Worm (Caenorhabditis elegans) whole organism, young adult: ENCODE data around the gene srw-86.

ENCODE experiments used
- D2030.7 ChIP-seq: fragments of 200-800 bp; sonication (Bioruptor generic); IDR thresholded peaks from 2 replicates; pipeline ENCODE4 v1.3.6; 2022; ENCODE audit warnings: missing genetic modification reagents, missing genetic modification characterization, missing compliant biosample characterization
- F22D6.2 ChIP-seq: sonication (generic microtip); optimal IDR thresholded peaks from 2 replicates; lab custom pipeline; 2016; ENCODE audit warnings: mild to moderate bottlenecking, missing genetic modification characterization, missing compliant biosample characterization
- F33H1.4 ChIP-seq: fragments of 200-800 bp; sonication (Bioruptor generic); IDR thresholded peaks from 2 replicates; pipeline ENCODE4 v1.3.6; 2022; ENCODE audit warnings: missing genetic modification reagents, missing genetic modification characterization, missing compliant biosample characterization
- F39B2.1 ChIP-seq: fragments of 200-800 bp; sonication (Bioruptor generic); IDR thresholded peaks from 2 replicates; pipeline ENCODE4 v1.3.6; 2022; ENCODE audit warnings: missing genetic modification reagents, missing genetic modification characterization, missing compliant biosample characterization
- F57C9.4 ChIP-seq: sonication (generic microtip); optimal IDR thresholded peaks from 2 replicates; lab custom pipeline; 2017; ENCODE audit warnings: mild to moderate bottlenecking, missing genetic modification characterization, missing compliant biosample characterization
- K12H6.12 ChIP-seq: fragments of 200-800 bp; sonication (Bioruptor generic); optimal IDR thresholded peaks from 2 replicates; lab custom pipeline; 2018; ENCODE audit warnings: mild to moderate bottlenecking, missing genetic modification characterization, missing compliant biosample characterization
- Y95B8A.8 ChIP-seq: fragments of 200-800 bp; sonication (Bioruptor generic); IDR thresholded peaks from 2 replicates; pipeline ENCODE4 v1.3.6; 2022; ENCODE audit warnings: missing genetic modification reagents, missing genetic modification characterization, missing compliant biosample characterization
- akir-1 ChIP-seq: fragments of 200-800 bp; sonication (Bioruptor generic); optimal IDR thresholded peaks from 2 replicates; lab custom pipeline; 2018; ENCODE audit warnings: mild to moderate bottlenecking, missing genetic modification characterization, moderate library complexity, missing compliant biosample characterization
- aptf-2 ChIP-seq: fragments of 200-800 bp; sonication (Bioruptor generic); conservative IDR thresholded peaks from 2 replicates; pipeline ENCODE4 v1.3.6; 2022; ENCODE audit warnings: missing genetic modification reagents, missing genetic modification characterization, missing compliant biosample characterization
- aptf-3 ChIP-seq: fragments of 200-800 bp; sonication (Bioruptor generic); IDR thresholded peaks from 2 replicates; pipeline ENCODE4 v1.3.6; 2022; ENCODE audit warnings: missing genetic modification characterization, missing compliant biosample characterization
- attf-3 ChIP-seq: fragments of 200-800 bp; sonication (Bioruptor generic); conservative IDR thresholded peaks from 2 replicates; pipeline ENCODE4 v1.3.6; 2022; ENCODE audit warnings: missing genetic modification reagents, missing genetic modification characterization, missing compliant biosample characterization
- attf-6 ChIP-seq: fragments of 200-800 bp; sonication (Bioruptor generic); IDR thresholded peaks from 2 replicates; pipeline ENCODE4 v1.3.6; 2022; ENCODE audit warnings: missing genetic modification reagents, missing genetic modification characterization, missing compliant biosample characterization
- cebp-1 ChIP-seq, 2 experiments: fragments of 200-800 bp in 1 of 2; sonication (Bioruptor generic) in 1 of 2; sonication (generic microtip) in 1 of 2; IDR thresholded peaks in 1 of 2; optimal IDR thresholded peaks in 1 of 2; 2 replicates each; pipeline versions ENCODE4 v1.3.6 to Lab custom; 2017 to 2022; ENCODE audit warnings: missing compliant biosample characterization in 2 of 2, missing genetic modification characterization in 2 of 2, mild to moderate bottlenecking in 1 of 2, missing genetic modification reagents in 1 of 2, moderate library complexity in 1 of 2
- cebp-2 ChIP-seq: fragments of 200-800 bp; sonication (Bioruptor generic); IDR thresholded peaks from 2 replicates; pipeline ENCODE4 v1.3.6; 2022; ENCODE audit warnings: missing genetic modification characterization, missing compliant biosample characterization
- ceh-79 ChIP-seq: sonication (generic microtip); optimal IDR thresholded peaks from 2 replicates; lab custom pipeline; 2017; ENCODE audit warnings: mild to moderate bottlenecking, missing genetic modification characterization, missing compliant biosample characterization
- chd-7 ChIP-seq: sonication (generic microtip); optimal IDR thresholded peaks from 2 replicates; lab custom pipeline; 2016; ENCODE audit warnings: mild to moderate bottlenecking, missing genetic modification characterization, moderate library complexity, missing compliant biosample characterization
- die-1 ChIP-seq: sonication (generic microtip); optimal IDR thresholded peaks from 2 replicates; lab custom pipeline; 2016; ENCODE audit warnings: missing genotype, mild to moderate bottlenecking, missing genetic modification characterization, missing compliant biosample characterization
- dox-1 ChIP-seq: fragments of 200-800 bp; sonication (Bioruptor generic); IDR thresholded peaks from 2 replicates; pipeline ENCODE4 v1.3.6; 2022; ENCODE audit warnings: missing genetic modification reagents, missing genetic modification characterization, missing compliant biosample characterization
- egl-18 ChIP-seq: fragments of 200-800 bp; sonication (Bioruptor generic); IDR thresholded peaks from 2 replicates; pipeline ENCODE4 v1.3.6; 2022; ENCODE audit warnings: missing genetic modification reagents, missing genetic modification characterization, missing compliant biosample characterization
- ekl-4 ChIP-seq: fragments of 200-800 bp; sonication (Bioruptor generic); IDR thresholded peaks from 2 replicates; pipeline ENCODE4 v1.3.6; 2022; ENCODE audit warnings: missing genetic modification reagents, missing genetic modification characterization, missing compliant biosample characterization
- hsf-1 ChIP-seq: fragments of 200-800 bp; sonication (Bioruptor generic); IDR thresholded peaks from 2 replicates; pipeline ENCODE4 v1.3.6; 2022; ENCODE audit warnings: missing genetic modification reagents, missing genetic modification characterization, missing compliant biosample characterization
- lag-1 ChIP-seq: fragments of 200-800 bp; sonication (Bioruptor generic); IDR thresholded peaks from 2 replicates; pipeline ENCODE4 v1.3.6; 2022; ENCODE audit warnings: missing genetic modification reagents, missing genetic modification characterization, missing compliant biosample characterization
- lin-35 ChIP-seq, 3 experiments: fragments of 150-350 bp in 2 of 3; sonication (generic microtip) in 1 of 3; optimal IDR thresholded peaks; 2 replicates each; lab custom pipeline; 2014 to 2018; ENCODE audit warnings: missing biosample characterization in 3 of 3, missing genetic modification characterization in 3 of 3, missing genetic modification reagents in 3 of 3
- lin-54 ChIP-seq: fragments of 200-800 bp; sonication (Bioruptor generic); optimal IDR thresholded peaks from 2 replicates; lab custom pipeline; 2018; ENCODE audit warnings: mild to moderate bottlenecking, missing genetic modification characterization, missing compliant biosample characterization
- lir-1 ChIP-seq: fragments of 200-800 bp; sonication (Bioruptor generic); conservative IDR thresholded peaks from 2 replicates; pipeline ENCODE4 v1.3.6; 2022; ENCODE audit warnings: missing genetic modification reagents, missing genetic modification characterization, missing compliant biosample characterization
- madf-10 ChIP-seq: sonication (generic microtip); optimal IDR thresholded peaks from 2 replicates; lab custom pipeline; 2016; ENCODE audit warnings: mild to moderate bottlenecking, missing genetic modification characterization, missing compliant biosample characterization
- madf-3 ChIP-seq: fragments of 200-800 bp; sonication (Bioruptor generic); IDR thresholded peaks from 2 replicates; pipeline ENCODE4 v1.3.6; 2022; ENCODE audit warnings: missing genetic modification reagents, missing genetic modification characterization, missing compliant biosample characterization
- madf-6 ChIP-seq: fragments of 200-800 bp; sonication (Bioruptor generic); IDR thresholded peaks from 2 replicates; pipeline ENCODE4 v1.3.6; 2022; ENCODE audit warnings: missing genetic modification reagents, missing genetic modification characterization, missing compliant biosample characterization
- madf-8 ChIP-seq: fragments of 200-800 bp; sonication (Bioruptor generic); conservative IDR thresholded peaks from 2 replicates; pipeline ENCODE4 v1.3.6; 2022; ENCODE audit warnings: missing genetic modification reagents, missing genetic modification characterization, missing compliant biosample characterization
- nfyb-1 ChIP-seq: fragments of 200-800 bp; sonication (Bioruptor generic); IDR thresholded peaks from 2 replicates; pipeline ENCODE4 v1.3.6; 2022; ENCODE audit warnings: missing genetic modification reagents, missing genetic modification characterization, missing compliant biosample characterization
- rcor-1 ChIP-seq: fragments of 200-800 bp; sonication (Bioruptor generic); IDR thresholded peaks from 2 replicates; pipeline ENCODE4 v1.3.6; 2022; ENCODE audit warnings: missing genetic modification reagents, missing genetic modification characterization, missing compliant biosample characterization
- repo-1 ChIP-seq: sonication (generic microtip); optimal IDR thresholded peaks from 2 replicates; lab custom pipeline; 2017; ENCODE audit warnings: mild to moderate bottlenecking, missing genetic modification characterization, missing compliant biosample characterization
- sdz-38 ChIP-seq: sonication (generic microtip); optimal IDR thresholded peaks from 2 replicates; lab custom pipeline; 2016; ENCODE audit warnings: missing genotype, missing genetic modification characterization, missing compliant biosample characterization
- snpc-4 ChIP-seq, 5 experiments: fragments of 150-350 bp in 1 of 5; sonication (generic microtip) in 4 of 5; optimal IDR thresholded peaks; 2 replicates each; lab custom pipeline; 2014 to 2018; ENCODE audit warnings: missing genetic modification characterization in 5 of 5, missing biosample characterization in 3 of 5, antibody characterized with exemption in 2 of 5, mild to moderate bottlenecking in 2 of 5, missing compliant biosample characterization in 2 of 5, missing genotype in 2 of 5, moderate library complexity in 2 of 5, missing genetic modification reagents in 1 of 5
- somi-1 ChIP-seq: fragments of 200-800 bp; sonication (Bioruptor generic); optimal IDR thresholded peaks from 2 replicates; lab custom pipeline; 2018; ENCODE audit warnings: mild to moderate bottlenecking, missing genetic modification characterization, missing compliant biosample characterization
- sptf-2 ChIP-seq: fragments of 200-800 bp; sonication (Bioruptor generic); optimal IDR thresholded peaks from 2 replicates; lab custom pipeline; 2018; ENCODE audit warnings: mild to moderate bottlenecking, missing genetic modification characterization, missing compliant biosample characterization
- zfh-2 ChIP-seq: fragments of 200-800 bp; sonication (Bioruptor generic); conservative IDR thresholded peaks from 2 replicates; pipeline ENCODE4 v1.3.6; 2022; ENCODE audit warnings: missing genetic modification reagents, missing genetic modification characterization, missing compliant biosample characterization
- ztf-18 ChIP-seq: sonication (generic microtip); optimal IDR thresholded peaks from 2 replicates; lab custom pipeline; 2016; ENCODE audit warnings: missing genotype, mild to moderate bottlenecking, missing genetic modification characterization, missing compliant biosample characterization

srw-86 gene

DNA sequence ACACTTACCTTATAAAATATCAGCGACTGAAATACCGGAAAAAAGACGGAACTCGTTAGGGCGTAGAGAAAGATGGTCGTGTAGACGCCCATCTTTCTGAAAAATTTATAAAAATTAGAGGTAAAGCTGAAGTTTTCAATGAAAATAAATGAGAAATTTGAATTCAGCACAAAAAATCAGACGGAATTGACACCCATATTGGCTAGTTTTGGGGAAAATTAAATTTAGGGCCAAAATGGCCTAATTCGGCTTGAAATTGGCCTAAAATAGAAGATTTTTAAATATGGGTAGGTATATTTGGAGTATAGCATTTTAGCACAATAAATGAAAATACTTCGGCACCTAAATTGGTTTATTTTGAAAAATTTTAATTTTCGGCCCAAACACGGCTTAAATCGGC is 10.5 kb downstream of the srw-86 start, which contains the start of gene slcr-46.2:
Gene slcr-46.2 (minus strand): TSS at position 101 of the 400 bp plus-strand sequence.
- no peak for TF ChIP-seq lir-1 (GFP tag; lab: Robert Waterston, UW)
- TF ChIP-seq hsf-1 (GFP tag; lab: Robert Waterston, UW) = no peak
- no peak for TF ChIP-seq F39B2.1
- no peak for TF ChIP-seq attf-3
- no peak for TF ChIP-seq aptf-2 (GFP tag; lab: Robert Waterston, UW)
- TF ChIP-seq lin-35 (GFP tag; optimal IDR thresholded peaks at IDR 0.05; lab: Kevin White, UChicago) = no peak

DNA sequence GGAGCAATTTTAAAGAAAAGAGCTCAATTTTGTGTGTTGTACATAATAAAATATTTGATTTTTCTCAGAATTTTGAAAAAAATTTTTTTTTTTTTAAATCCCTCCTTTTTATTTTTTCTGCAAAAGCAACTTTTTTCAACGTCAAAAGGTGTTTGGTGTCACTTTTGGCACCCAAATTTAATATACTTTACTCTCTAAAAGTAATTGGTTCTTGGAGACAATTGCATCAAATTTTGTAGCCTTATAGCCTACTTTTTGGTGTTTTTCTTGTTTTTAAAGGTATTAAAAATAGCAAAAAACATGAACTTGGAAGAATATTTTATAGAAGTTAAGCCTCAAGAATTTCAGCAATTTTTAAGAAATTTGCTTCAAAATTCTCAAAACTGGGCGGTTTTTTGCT is 19.6 kb downstream of the srw-86 start, which contains the start of gene srw-84:
Gene srw-84 (plus strand): TSS at position 301 of the 400 bp plus-strand sequence.
- TF ChIP-seq sptf-2 (GFP tag; lab: Kevin White, UChicago) = no peak
- no peak for TF ChIP-seq hsf-1 (GFP tag; lab: Robert Waterston, UW)
- TF ChIP-seq lag-1 = no peak
- no peak for TF ChIP-seq repo-1
- TF ChIP-seq ceh-79 (tag; lab: Kevin White, UChicago) = no peak
- TF ChIP-seq F33H1.4 (GFP tag; lab: Robert Waterston, UW) = no peak
- no peak for TF ChIP-seq snpc-4 (GFP tag; optimal IDR thresholded peaks at IDR 0.05; lab: Kevin White, UChicago)
- TF ChIP-seq snpc-4 (tag; optimal IDR thresholded peaks at IDR 0.05; lab: Kevin White, UChicago) = no peak
- TF ChIP-seq madf-10 (tag; lab: Kevin White, UChicago) = no peak
- TF ChIP-seq nfyb-1 = no peak
- no peak for TF ChIP-seq sdz-38 (tag; lab: Kevin White, UChicago)
- no peak for TF ChIP-seq aptf-3 (GFP tag; lab: Robert Waterston, UW)
- no peak for TF ChIP-seq F39B2.1
- TF ChIP-seq cebp-2 (GFP tag; lab: Robert Waterston, UW) = no peak
- no peak for TF ChIP-seq madf-8 (GFP tag; lab: Robert Waterston, UW)
- no peak for TF ChIP-seq F22D6.2

DNA sequence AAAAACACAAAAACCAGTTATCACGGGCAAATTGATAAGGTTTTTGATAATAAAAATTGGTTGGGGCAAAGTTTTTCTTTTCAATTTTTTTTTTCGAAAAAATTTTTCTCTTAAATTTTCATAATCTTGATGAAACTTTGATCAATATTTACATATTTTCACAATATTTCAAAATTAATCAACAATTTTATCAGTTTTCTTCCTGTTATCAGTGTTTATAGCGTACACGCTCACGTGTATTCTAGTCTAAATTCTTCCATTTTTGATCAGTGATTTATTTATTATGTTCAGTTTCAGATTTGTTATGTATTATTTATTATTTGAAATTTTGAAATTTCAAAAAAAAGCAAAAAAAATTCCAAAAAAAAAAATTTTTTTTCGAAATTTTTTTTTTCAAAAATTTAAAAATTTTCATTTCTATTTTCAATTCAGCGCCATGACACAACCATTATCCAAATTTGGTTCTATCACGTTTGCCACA is 23.5 kb downstream of the srw-86 start, which contains the start of gene nceh-1:
Gene nceh-1 (plus strand): TSS at position 431 of the 481 bp plus-strand sequence.
- no peak for TF ChIP-seq F57C9.4 (tag; lab: Kevin White, UChicago)
- no peak for TF ChIP-seq ekl-4
- no peak for TF ChIP-seq akir-1 (GFP tag; lab: Kevin White, UChicago)
- no peak for TF ChIP-seq K12H6.12 (tag; lab: Kevin White, UChicago)
- no peak for TF ChIP-seq nfyb-1
- no peak for TF ChIP-seq madf-6 (GFP tag; lab: Robert Waterston, UW)
- no peak for TF ChIP-seq lag-1
- no peak for TF ChIP-seq cebp-1 (GFP tag; IDR thresholded peaks at IDR 0.05; lab: Robert Waterston, UW)
- no peak for TF ChIP-seq cebp-1 (tag; optimal IDR thresholded peaks at IDR 0.05; lab: Kevin White, UChicago)
- no peak for TF ChIP-seq zfh-2 (GFP tag; lab: Robert Waterston, UW)
- TF ChIP-seq chd-7 = no peak
- no peak for TF ChIP-seq dox-1 (GFP tag; lab: Robert Waterston, UW)
- no peak for TF ChIP-seq D2030.7 (GFP tag; lab: Robert Waterston, UW)
- TF ChIP-seq attf-6 = no peak
- no peak for TF ChIP-seq madf-3 (GFP tag; lab: Robert Waterston, UW)
- no peak for TF ChIP-seq egl-18

DNA sequence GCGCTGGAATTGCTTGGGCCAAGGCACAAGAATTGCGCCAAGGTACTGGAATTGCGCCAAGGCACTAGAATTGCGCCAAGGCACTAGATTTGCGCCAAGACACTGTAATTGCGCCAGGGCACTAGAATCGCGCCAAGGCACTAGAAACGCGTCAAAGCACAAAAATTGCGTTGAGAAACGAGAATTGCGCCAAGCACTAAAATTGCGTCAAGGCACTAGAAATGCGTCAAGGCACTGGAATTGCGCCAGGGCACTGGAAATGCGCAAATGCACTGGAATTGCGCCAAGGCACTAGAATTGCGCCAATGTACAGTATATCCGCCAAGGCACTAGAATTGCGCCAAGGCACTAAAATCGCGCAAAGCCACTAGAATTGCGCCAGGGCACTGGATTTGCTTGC is 28.7 kb downstream of the srw-86 start:
- TF ChIP-seq lin-54 (GFP tag; lab: Kevin White, UChicago) (no peak), die-1 (no peak), somi-1 (no peak), ztf-18 (tag; lab: Kevin White, UChicago) (peak; percentile 53), rcor-1 (GFP tag; lab: Robert Waterston, UW) (no peak), Y95B8A.8 (no peak)
